Fruit fly (Drosophila melanogaster): ENCODE measurements around the gene Atox1.

- no peak for TF ChIP-seq CG8478 (optimal IDR thresholded peaks at IDR 0.05)
- TF ChIP-seq CTCF (optimal IDR thresholded peaks at IDR 0.05) = no peak
Measured at dm6 chr3L:21651412-21651811, 10.6 kb downstream of the Atox1 start.
